Worm (Caenorhabditis elegans): ENCODE results near the gene T05G5.1.

The T05G5.1 gene

DNA sequence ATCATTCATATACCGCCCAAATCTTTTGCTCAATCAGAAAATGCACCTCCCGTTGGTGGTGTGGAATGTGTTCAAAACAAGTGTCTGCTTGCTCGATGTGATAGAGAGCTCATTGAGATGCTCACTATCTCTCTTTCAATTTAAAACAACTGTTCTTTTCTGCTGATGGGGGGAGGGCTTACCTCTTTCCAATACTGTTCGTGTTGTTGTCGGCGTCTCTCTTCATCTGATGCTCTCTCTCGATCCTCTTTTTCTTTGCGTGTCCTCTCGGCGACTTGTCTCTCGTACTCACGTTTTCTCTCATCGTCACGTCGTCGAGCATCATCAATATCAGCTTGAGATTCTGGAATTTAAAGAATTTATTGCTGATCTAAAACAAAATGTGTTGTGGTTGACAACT, 1.2 kb downstream of the T05G5.1 start (continued):
- peak in 1 of 2 experiments; percentile 9 for TF ChIP-seq lsy-2 (tag; optimal IDR thresholded peaks at IDR 0.05)
- TF ChIP-seq egl-13 (tag; optimal IDR thresholded peaks at IDR 0.05) = no peak
- no peak for TF ChIP-seq irx-1 (tag; optimal IDR thresholded peaks at IDR 0.05)
- TF ChIP-seq pax-3 (tag; optimal IDR thresholded peaks at IDR 0.05) = no peak
- TF ChIP-seq nhr-85 (tag) = no peak
- no peak for TF ChIP-seq isw-1 (GFP tag; IDR thresholded peaks at IDR 0.05)
- peak; percentile 32 to 52 for TF ChIP-seq efl-1 (optimal IDR thresholded peaks at IDR 0.05)
- peak in 1 of 2 experiments; percentile 88 for TF ChIP-seq efl-1 (GFP tag; optimal IDR thresholded peaks at IDR 0.05 in 1 of 2)
- no peak for TF ChIP-seq swsn-7 (tag; optimal IDR thresholded peaks at IDR 0.05)
- TF ChIP-seq rnt-1 (tag; optimal IDR thresholded peaks at IDR 0.05) = peak; percentile 77
- no peak for TF ChIP-seq elt-2 (tag; optimal IDR thresholded peaks at IDR 0.05)
- peak; percentile 32 for TF ChIP-seq snu-23 (GFP tag; optimal IDR thresholded peaks at IDR 0.05)
- peak in 1 of 2 experiments; percentile 8 for TF ChIP-seq lin-35 (GFP tag; optimal IDR thresholded peaks at IDR 0.05)
- TF ChIP-seq fkh-8 (tag; optimal IDR thresholded peaks at IDR 0.05) = no peak
- no peak for TF ChIP-seq snpc-4 (tag; optimal IDR thresholded peaks at IDR 0.05)
- TF ChIP-seq mep-1 (tag; optimal IDR thresholded peaks at IDR 0.05) = peak; percentile 15
- TF ChIP-seq tbx-2 (tag; optimal IDR thresholded peaks at IDR 0.05) = no peak
- no peak for TF ChIP-seq grh-1 (GFP tag; IDR thresholded peaks at IDR 0.05)
- no peak for TF ChIP-seq unc-62 (GFP tag; optimal IDR thresholded peaks at IDR 0.05)
- peak in 1 of 3 experiments; percentile 5 for TF ChIP-seq dpl-1 (GFP tag; optimal IDR thresholded peaks at IDR 0.05)
- no peak for TF ChIP-seq C34B4.2 (tag; optimal IDR thresholded peaks at IDR 0.05)
- no peak for TF ChIP-seq tlp-1 (tag; optimal IDR thresholded peaks at IDR 0.05)
- TF ChIP-seq unc-86 (tag; optimal IDR thresholded peaks at IDR 0.05) = no peak
- peak; percentile 20 for TF ChIP-seq lir-3 (tag; optimal IDR thresholded peaks at IDR 0.05; ENCODE audit: poor library complexity)
- no peak for TF ChIP-seq nhr-76 (tag; optimal IDR thresholded peaks at IDR 0.05)
- peak; percentile 47 for TF ChIP-seq nhr-19 (GFP tag; conservative IDR thresholded peaks at IDR 0.05)
- no peak for TF ChIP-seq nhr-20 (tag; optimal IDR thresholded peaks at IDR 0.05)
- no peak for TF ChIP-seq elt-3 (tag; optimal IDR thresholded peaks at IDR 0.05)

DNA sequence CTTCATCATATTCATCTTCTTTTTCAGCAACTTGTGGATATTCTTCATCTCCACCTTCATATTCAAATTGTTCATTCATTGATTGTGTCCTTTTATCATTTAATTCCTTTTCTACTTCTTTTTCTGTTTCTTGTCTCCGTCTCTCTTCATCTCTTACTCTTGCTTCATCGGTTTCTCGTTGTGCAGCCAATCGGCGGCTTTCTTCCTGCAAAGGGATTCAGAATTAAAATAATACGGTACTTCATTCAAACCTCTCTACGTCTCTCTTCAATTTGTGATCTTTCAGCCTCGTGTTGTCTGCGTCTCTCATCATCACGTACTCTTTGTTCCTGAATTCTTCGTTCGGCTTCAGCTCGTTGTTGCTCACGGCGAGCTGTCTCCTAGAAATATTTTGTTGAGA, 2.5 kb downstream of the T05G5.1 start:
- TF ChIP-seq blmp-1 (tag; optimal IDR thresholded peaks at IDR 0.05) (peak; percentile 29), nhr-85 (tag) (peak; percentile 46), lsy-2 (tag; optimal IDR thresholded peaks at IDR 0.05) (peak in 1 of 2 experiments; percentile 53), dpl-1 (GFP tag; optimal IDR thresholded peaks at IDR 0.05) (no peak)

- TF ChIP-seq ets-5 (GFP tag; IDR thresholded peaks at IDR 0.05) (no peak), sox-4 (tag; optimal IDR thresholded peaks at IDR 0.05) (no peak), hlh-4 (tag; optimal IDR thresholded peaks at IDR 0.05) (peak; percentile 32), vab-15 (tag; optimal IDR thresholded peaks at IDR 0.05) (no peak), fkh-8 (tag; optimal IDR thresholded peaks at IDR 0.05) (peak; percentile 7), mep-1 (tag; optimal IDR thresholded peaks at IDR 0.05) (no peak), xbp-1 (tag; optimal IDR thresholded peaks at IDR 0.05) (no peak), aly-2 (tag; optimal IDR thresholded peaks at IDR 0.05) (no peak), nhr-47 (tag; optimal IDR thresholded peaks at IDR 0.05) (no peak), tlp-1 (tag; optimal IDR thresholded peaks at IDR 0.05) (no peak)
Observed at ce11 chrIII:9738954-9739353, 4.2 kb downstream of the T05G5.1 start, which contains the start of gene hlh-4. Gene hlh-4 (minus strand): TSS chrIII:9739054.

ce11 chrIII:9735857-9736256, 7.3 kb downstream of the T05G5.1 start, which contains the start of gene dao-6:
Gene dao-6 (minus strand): TSS chrIII:9736201.
- peak in 1 of 2 experiments; percentile 19 for TF ChIP-seq lin-35 (GFP tag; optimal IDR thresholded peaks at IDR 0.05)
- no peak for TF ChIP-seq tlp-1 (tag; optimal IDR thresholded peaks at IDR 0.05)
- TF ChIP-seq efl-1 (optimal IDR thresholded peaks at IDR 0.05) = no peak
- peak in 1 of 2 experiments; percentile 21 for TF ChIP-seq efl-1 (GFP tag; optimal IDR thresholded peaks at IDR 0.05 in 1 of 2)
